Worm (Caenorhabditis elegans): ENCODE results near the gene C46A5.4.

DNA sequence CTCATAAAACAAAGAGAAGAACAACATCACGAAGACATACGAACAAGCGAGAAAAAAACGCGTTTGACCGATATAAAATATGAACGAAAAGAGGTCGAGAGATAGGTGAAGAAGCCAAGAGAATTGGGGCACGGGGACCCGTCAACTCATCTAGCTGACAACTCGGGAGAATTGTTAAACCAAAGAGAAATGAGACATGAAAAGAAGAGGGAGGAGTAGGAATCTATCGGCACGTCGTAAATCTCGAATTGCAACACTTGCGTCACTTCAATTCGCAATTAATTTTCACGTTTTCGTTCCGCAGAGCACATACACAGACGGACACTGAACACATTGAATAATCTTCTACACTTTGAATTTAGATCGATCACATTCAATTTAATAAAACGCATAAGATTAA lies 33.6 kb downstream of the C46A5.4 start:
- TF ChIP-seq tbx-7 (tag; optimal IDR thresholded peaks at IDR 0.05) (no peak), fkh-10 (GFP tag; optimal IDR thresholded peaks at IDR 0.05) (no peak), sox-2 (GFP tag; IDR thresholded peaks at IDR 0.05) (no peak)
